Worm (Caenorhabditis elegans) whole organism, early embryonic: ENCODE results near the gene nrps-1.

Source experiments
- ama-1 ChIP-seq: fragments of 150-350 bp; optimal IDR thresholded peaks from 2 replicates; lab custom pipeline; 2014
- ceh-13 ChIP-seq: fragments of 200-800 bp; sonication (Bioruptor generic); optimal IDR thresholded peaks from 2 replicates; lab custom pipeline; 2018; ENCODE audit warnings: mild to moderate bottlenecking, missing genetic modification characterization, missing compliant biosample characterization
- ceh-36 ChIP-seq: sonication (generic microtip); optimal IDR thresholded peaks from 2 replicates; lab custom pipeline; 2016; ENCODE audit warnings: missing genetic modification characterization, inconsistent platforms, missing compliant biosample characterization
- flt-1 ChIP-seq: fragments of 200-800 bp; sonication (Bioruptor generic); IDR thresholded peaks from 2 replicates; pipeline ENCODE4 v1.3.6; 2022; ENCODE audit warnings: missing genetic modification characterization, missing compliant biosample characterization
- hmbx-1 ChIP-seq: sonication (generic microtip); optimal IDR thresholded peaks from 2 replicates; lab custom pipeline; 2016; ENCODE audit warnings: mild to moderate bottlenecking, missing genetic modification characterization, missing compliant biosample characterization
- hnd-1 ChIP-seq: sonication (generic microtip); optimal IDR thresholded peaks from 2 replicates; lab custom pipeline; 2016; ENCODE audit warnings: missing genetic modification characterization, missing compliant biosample characterization
- pes-1 ChIP-seq: fragments of 200-800 bp; sonication (Bioruptor generic); IDR thresholded peaks from 2 replicates; pipeline ENCODE4 v1.3.6; 2022; ENCODE audit warnings: missing genetic modification reagents, missing genetic modification characterization, missing compliant biosample characterization
- scrt-1 ChIP-seq: fragments of 200-800 bp; sonication (Bioruptor generic); IDR thresholded peaks from 2 replicates; pipeline ENCODE4 v1.3.6; 2022; ENCODE audit warnings: missing genetic modification characterization, missing compliant biosample characterization
- sea-1 ChIP-seq: fragments of 200-800 bp; sonication (Bioruptor generic); conservative IDR thresholded peaks from 2 replicates; pipeline ENCODE4 v1.3.6; 2022; ENCODE audit warnings: missing genetic modification characterization, missing compliant biosample characterization
- tbx-11 ChIP-seq: fragments of 200-800 bp; sonication (Bioruptor generic); IDR thresholded peaks from 2 replicates; pipeline ENCODE4 v1.3.6; 2022; ENCODE audit warnings: missing genetic modification characterization, missing compliant biosample characterization
- tra-4 ChIP-seq: sonication (generic microtip); optimal IDR thresholded peaks from 2 replicates; lab custom pipeline; 2017; ENCODE audit warnings: missing genetic modification characterization, missing compliant biosample characterization

DNA sequence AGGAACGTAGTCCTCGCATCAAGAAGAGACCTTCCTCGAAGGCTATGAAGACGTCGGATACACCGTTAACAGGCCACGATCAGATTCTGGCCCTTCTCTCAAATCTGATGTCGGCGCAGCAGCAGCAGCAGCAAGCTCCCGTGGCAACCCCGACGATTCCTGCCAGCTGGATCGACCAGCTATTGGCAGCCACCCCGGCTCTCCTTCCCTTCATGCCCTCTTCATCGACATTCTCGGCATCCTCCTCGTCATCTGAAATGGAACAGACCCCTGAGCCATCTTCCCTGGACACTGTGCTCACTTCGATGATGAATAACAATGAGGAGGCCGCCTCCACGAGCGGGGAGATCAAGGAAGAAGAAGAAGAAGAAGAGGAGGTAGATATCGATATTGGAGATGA is 27.1 kb downstream of the nrps-1 start:
- TF ChIP-seq ama-1 = no peak
- no peak for TF ChIP-seq hnd-1 (tag; lab: Kevin White, UChicago)
- TF ChIP-seq scrt-1 (GFP tag; lab: Robert Waterston, UW) = no peak
- TF ChIP-seq tra-4 (tag; lab: Kevin White, UChicago) = no peak
- TF ChIP-seq sea-1 (GFP tag; lab: Robert Waterston, UW) = no peak
- no peak for TF ChIP-seq ceh-13 (GFP tag; lab: Kevin White, UChicago)
- TF ChIP-seq ceh-36 (tag; lab: Kevin White, UChicago) = no peak
- TF ChIP-seq tbx-11 (GFP tag; lab: Robert Waterston, UW) = no peak
- no peak for TF ChIP-seq hmbx-1 (tag; lab: Kevin White, UChicago)
- TF ChIP-seq flt-1 (GFP tag; lab: Robert Waterston, UW) = no peak
- TF ChIP-seq pes-1 = no peak
